Worm (Caenorhabditis elegans): Measurements from ENCODE around the gene srj-33.

The srj-33 gene

ce11 chrV:9978425-9978824 is 41.1 kb upstream of the srj-33 start (continued):
- TF ChIP-seq lin-26 (GFP tag; IDR thresholded peaks at IDR 0.05) = peak; percentile 45; the same call in 1 of the 2 replicates
- no peak for TF ChIP-seq pha-4 (tag; optimal IDR thresholded peaks at IDR 0.05)
- TF ChIP-seq Y53G8AR.9 (GFP tag; conservative IDR thresholded peaks at IDR 0.05) = 0 out of 2 replicates have a peak, but pooled peaks have one; percentile 14
- TF ChIP-seq nhr-90 (tag; optimal IDR thresholded peaks at IDR 0.05) = no peak
- no peak for TF ChIP-seq lsl-1 (GFP tag; optimal IDR thresholded peaks at IDR 0.05)
- peak; percentile 33 for TF ChIP-seq athp-1 (tag; optimal IDR thresholded peaks at IDR 0.05)
- TF ChIP-seq B0336.3 (GFP tag; IDR thresholded peaks at IDR 0.05) = peak; percentile 84
- TF ChIP-seq ztf-26 (tag; optimal IDR thresholded peaks at IDR 0.05) = no peak
- no peak for TF ChIP-seq lir-1 (GFP tag; conservative IDR thresholded peaks at IDR 0.05)
- no peak for TF ChIP-seq F22D6.2 (tag; optimal IDR thresholded peaks at IDR 0.05)
- peak; percentile 71; the same call in 1 of the 2 replicates for TF ChIP-seq hsf-1 (GFP tag; IDR thresholded peaks at IDR 0.05)
- TF ChIP-seq tbp1 (GFP tag; optimal IDR thresholded peaks at IDR 0.05) = peak; percentile 20
- 0 out of 2 replicates have a peak, but pooled peaks have one; percentile 11 for TF ChIP-seq attf-6 (GFP tag; IDR thresholded peaks at IDR 0.05)
- TF ChIP-seq unc-130 (GFP tag; optimal IDR thresholded peaks at IDR 0.05) = no peak
- no peak for TF ChIP-seq hlh-12 (tag; optimal IDR thresholded peaks at IDR 0.05)
- peak; percentile 50; the same call in 1 of the 2 replicates for TF ChIP-seq madf-6 (GFP tag; IDR thresholded peaks at IDR 0.05)
- no peak for TF ChIP-seq T07F8.4 (tag; optimal IDR thresholded peaks at IDR 0.05)
- no peak for TF ChIP-seq ccch-3 (GFP tag; optimal IDR thresholded peaks at IDR 0.05)
- TF ChIP-seq ceh-100 (GFP tag; IDR thresholded peaks at IDR 0.05) = peak; percentile 18; the same call in 1 of the 2 replicates
- no peak for TF ChIP-seq sea-2 (GFP tag; IDR thresholded peaks at IDR 0.05)
- TF ChIP-seq snpc-4 (GFP tag; optimal IDR thresholded peaks at IDR 0.05) = no peak
- peak in 2 of 4 experiments; percentile 24 to 26 for TF ChIP-seq snpc-4 (tag; optimal IDR thresholded peaks at IDR 0.05)
- peak; percentile 63 for TF ChIP-seq F49E8.2 (tag; optimal IDR thresholded peaks at IDR 0.05; ENCODE audit: insufficient read depth)
- TF ChIP-seq ztf-25 (GFP tag; IDR thresholded peaks at IDR 0.05) = no peak
- TF ChIP-seq die-1 (tag; optimal IDR thresholded peaks at IDR 0.05) = peak; percentile 23
- no peak for TF ChIP-seq F23B12.7 (tag; optimal IDR thresholded peaks at IDR 0.05; ENCODE audit: insufficient read depth)
- no peak for TF ChIP-seq snpc-1.3 (tag; optimal IDR thresholded peaks at IDR 0.05; ENCODE audit: insufficient read depth)
- peak; percentile 13 for TF ChIP-seq K12H6.12 (tag; optimal IDR thresholded peaks at IDR 0.05)
- TF ChIP-seq mcd-1 (GFP tag; IDR thresholded peaks at IDR 0.05) = peak; percentile 38; the same call in 1 of the 2 replicates
- TF ChIP-seq F10E7.11 (tag; optimal IDR thresholded peaks at IDR 0.05) = peak; percentile 33
- TF ChIP-seq attf-5 (GFP tag; optimal IDR thresholded peaks at IDR 0.05) = peak; percentile 28
- no peak for TF ChIP-seq him-1 (tag; optimal IDR thresholded peaks at IDR 0.05)
- peak; percentile 20; the same call in 1 of the 2 replicates for TF ChIP-seq rcor-1 (GFP tag; IDR thresholded peaks at IDR 0.05)

ce11 chrV:9977211-9977610 is 39.9 kb upstream of the srj-33 start:
- TF ChIP-seq tlf-1 (GFP tag; optimal IDR thresholded peaks at IDR 0.05) = no peak
- TF ChIP-seq mcd-1 (GFP tag; IDR thresholded peaks at IDR 0.05) = no peak
- no peak for TF ChIP-seq ets-4 (GFP tag; optimal IDR thresholded peaks at IDR 0.05)
- TF ChIP-seq F39B2.1 (GFP tag; IDR thresholded peaks at IDR 0.05) = no peak
- no peak for TF ChIP-seq somi-1 (GFP tag; optimal IDR thresholded peaks at IDR 0.05)
- TF ChIP-seq snpc-3.4 (tag; optimal IDR thresholded peaks at IDR 0.05) = no peak
- no peak for TF ChIP-seq ceh-100 (GFP tag; IDR thresholded peaks at IDR 0.05)
- TF ChIP-seq pha-4 (tag; optimal IDR thresholded peaks at IDR 0.05) = no peak
- TF ChIP-seq snpc-4 (GFP tag; optimal IDR thresholded peaks at IDR 0.05) = no peak
- TF ChIP-seq snpc-4 (tag; optimal IDR thresholded peaks at IDR 0.05) = no peak
- TF ChIP-seq dpff-1 (tag; optimal IDR thresholded peaks at IDR 0.05) = no peak
- no peak for TF ChIP-seq madf-6 (GFP tag; IDR thresholded peaks at IDR 0.05)
- no peak for TF ChIP-seq nhr-179 (tag; optimal IDR thresholded peaks at IDR 0.05)
- no peak for TF ChIP-seq egl-18 (GFP tag; IDR thresholded peaks at IDR 0.05)
- no peak for TF ChIP-seq C06A6.2 (GFP tag; conservative IDR thresholded peaks at IDR 0.05)
- no peak for TF ChIP-seq C17E4.6 (GFP tag; IDR thresholded peaks at IDR 0.05)
- TF ChIP-seq F52B5.7 (tag; optimal IDR thresholded peaks at IDR 0.05) = no peak
- no peak for TF ChIP-seq nhr-120 (GFP tag; IDR thresholded peaks at IDR 0.05)
- TF ChIP-seq F37B4.10 (GFP tag; IDR thresholded peaks at IDR 0.05) = no peak
- no peak for TF ChIP-seq cebp-2 (GFP tag; IDR thresholded peaks at IDR 0.05)

Data from whole organism, young adult.